Fruit fly (Drosophila melanogaster): ENCODE results near the gene CG42847.

- TF ChIP-seq gl (tag; optimal IDR thresholded peaks at IDR 0.05), result no peak
- TF ChIP-seq CG8301 (tag; optimal IDR thresholded peaks at IDR 0.05), result no peak
- no peak for TF ChIP-seq CG15710 (tag; optimal IDR thresholded peaks at IDR 0.05)
- no peak for TF ChIP-seq CG12605 (GFP tag; IDR thresholded peaks at IDR 0.05)
- no peak for TF ChIP-seq Ets98B (GFP tag; IDR thresholded peaks at IDR 0.05)
- no peak for TF ChIP-seq D1 (tag; optimal IDR thresholded peaks at IDR 0.05)
These were observed 11.4 kb upstream of the CG42847 start, which contains the start of gene Mco1 for dm6 chr2L:9416244-9416758.

Data from whole organism, pupa.